Worm (Caenorhabditis elegans): ENCODE results near the gene C02G6.3.

The C02G6.3 gene

ce11 chrV:5880064-5880463 lies at the start of gene C02G6.3:
C02G6.3 (plus strand) TSS chrV:5880364.
- TF ChIP-seq ztf-16 (tag; optimal IDR thresholded peaks at IDR 0.05) (no peak), hlh-30 (tag; optimal IDR thresholded peaks at IDR 0.05; ENCODE audit: insufficient read depth) (no peak), ttx-3 (tag; optimal IDR thresholded peaks at IDR 0.05) (no peak), lim-6 (tag; optimal IDR thresholded peaks at IDR 0.05) (no peak), hlh-6 (tag; optimal IDR thresholded peaks at IDR 0.05) (no peak), ceh-18 (tag; optimal IDR thresholded peaks at IDR 0.05) (no peak), ceh-22 (tag; optimal IDR thresholded peaks at IDR 0.05) (no peak), elt-4 (tag; optimal IDR thresholded peaks at IDR 0.05) (no peak), C38D4.7 (GFP tag; optimal IDR thresholded peaks at IDR 0.05) (no peak), ceh-9 (tag; optimal IDR thresholded peaks at IDR 0.05) (no peak), unc-86 (tag; optimal IDR thresholded peaks at IDR 0.05) (no peak), F13H6.1 (tag; optimal IDR thresholded peaks at IDR 0.05) (no peak), eyg-1 (tag; optimal IDR thresholded peaks at IDR 0.05) (no peak), mec-3 (tag; optimal IDR thresholded peaks at IDR 0.05; ENCODE audit: borderline replicate concordance) (no peak), sox-2 (GFP tag; IDR thresholded peaks at IDR 0.05) (no peak), hlh-13 (GFP tag; optimal IDR thresholded peaks at IDR 0.05) (no peak), ceh-34 (tag; optimal IDR thresholded peaks at IDR 0.05) (no peak), nhr-11 (tag; optimal IDR thresholded peaks at IDR 0.05) (no peak), pros-1 (tag; optimal IDR thresholded peaks at IDR 0.05) (no peak), nfya-1 (tag; optimal IDR thresholded peaks at IDR 0.05) (no peak)

DNA sequence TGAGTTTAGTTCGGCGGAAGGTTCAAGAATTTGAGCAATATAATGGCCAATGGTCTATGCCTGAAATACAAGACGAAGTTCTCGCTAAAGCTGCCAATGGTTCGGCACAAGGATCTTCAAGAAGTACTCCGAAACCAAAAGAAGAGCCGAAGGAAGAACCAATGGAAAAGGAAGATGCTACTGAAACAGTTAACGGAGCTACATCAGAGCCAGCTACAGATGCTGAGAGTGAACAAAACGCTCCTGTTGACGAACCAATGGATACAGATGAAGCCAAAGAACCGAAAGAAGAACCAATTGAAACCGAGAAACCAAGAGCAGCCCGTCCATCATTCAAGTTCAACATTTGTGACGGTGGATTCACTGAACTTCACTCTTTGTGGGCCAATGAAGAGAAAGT lies 48.9 kb upstream of the C02G6.3 start:
- TF ChIP-seq ceh-31 (tag; optimal IDR thresholded peaks at IDR 0.05), result no peak
- TF ChIP-seq nfya-1 (tag; optimal IDR thresholded peaks at IDR 0.05), result no peak
- no peak for TF ChIP-seq syd-9 (tag; optimal IDR thresholded peaks at IDR 0.05)
- no peak for TF ChIP-seq odd-2 (tag; optimal IDR thresholded peaks at IDR 0.05)

- TF ChIP-seq K02D7.2 (tag; optimal IDR thresholded peaks at IDR 0.05) (no peak), ama-1 (optimal IDR thresholded peaks at IDR 0.05) (peak; percentile 51)
Measured at ce11 chrV:5832799-5833198, 47.4 kb upstream of the C02G6.3 start.

DNA sequence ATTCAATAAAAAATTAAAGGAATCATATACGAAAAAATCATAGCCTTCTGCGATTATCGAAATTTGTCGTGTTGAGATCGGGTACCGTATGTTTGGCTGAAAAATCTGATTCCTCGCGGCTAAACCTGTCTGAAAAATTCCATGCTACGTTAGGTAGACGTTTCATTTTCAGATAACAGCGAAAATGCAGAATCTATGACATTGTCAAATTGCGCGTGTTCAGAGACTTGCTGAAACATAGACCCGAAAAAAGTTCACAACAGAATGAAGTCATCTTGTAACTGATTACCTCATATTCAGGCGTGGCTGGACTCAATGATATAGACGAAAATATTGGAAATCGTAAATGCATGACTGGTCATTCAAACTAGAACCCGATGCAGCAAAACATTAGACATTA lies 46.6 kb upstream of the C02G6.3 start, which contains the start of gene srh-76:
TSS of gene srh-76 (plus strand) at position 301 of the 400 bp plus-strand sequence.
- TF ChIP-seq ceh-45 (GFP tag; IDR thresholded peaks at IDR 0.05) (no peak), pag-3 (tag; optimal IDR thresholded peaks at IDR 0.05; ENCODE audit: borderline replicate concordance) (no peak), mec-3 (tag; optimal IDR thresholded peaks at IDR 0.05; ENCODE audit: borderline replicate concordance) (no peak), elt-4 (tag; optimal IDR thresholded peaks at IDR 0.05) (no peak), C08G9.2 (tag; optimal IDR thresholded peaks at IDR 0.05) (no peak), gmeb-2 (tag; optimal IDR thresholded peaks at IDR 0.05) (no peak), odd-2 (tag; optimal IDR thresholded peaks at IDR 0.05) (no peak), C38D4.7 (GFP tag; optimal IDR thresholded peaks at IDR 0.05) (no peak), fax-1 (tag; optimal IDR thresholded peaks at IDR 0.05) (no peak), ceh-6 (GFP tag; optimal IDR thresholded peaks at IDR 0.05) (no peak), rnt-1 (tag; optimal IDR thresholded peaks at IDR 0.05) (no peak), unc-3 (GFP tag; conservative IDR thresholded peaks at IDR 0.05) (no peak), unc-3 (tag; optimal IDR thresholded peaks at IDR 0.05) (no peak), hlh-6 (tag; optimal IDR thresholded peaks at IDR 0.05) (no peak), pros-1 (tag; optimal IDR thresholded peaks at IDR 0.05) (no peak), Y22D7AL.16 (tag; optimal IDR thresholded peaks at IDR 0.05) (no peak), ahr-1 (tag; optimal IDR thresholded peaks at IDR 0.05) (no peak)

DNA sequence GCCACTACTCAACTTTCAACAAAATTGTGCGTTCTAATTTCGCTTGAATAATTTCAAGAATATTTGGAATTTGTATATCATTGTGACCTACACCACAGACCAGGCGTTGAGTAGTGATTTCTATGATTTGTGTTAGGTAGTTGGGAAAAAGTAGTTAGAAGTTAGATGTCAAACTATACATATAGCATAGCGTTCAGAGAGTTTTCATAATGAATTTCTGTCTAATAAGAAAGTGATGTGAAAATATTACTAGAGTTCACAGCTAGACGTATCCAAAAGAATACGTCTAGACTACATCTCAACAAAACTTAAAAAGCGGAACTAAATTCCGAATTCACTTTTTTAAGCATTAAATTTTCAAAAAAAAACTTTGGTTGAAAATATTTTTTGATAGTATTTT lies 44.8 kb upstream of the C02G6.3 start:
- TF ChIP-seq rnt-1 (tag; optimal IDR thresholded peaks at IDR 0.05) (no peak), zip-5 (tag; optimal IDR thresholded peaks at IDR 0.05) (no peak), ceh-14 (tag; optimal IDR thresholded peaks at IDR 0.05) (no peak), ets-4 (tag; optimal IDR thresholded peaks at IDR 0.05) (no peak), ceh-34 (tag; optimal IDR thresholded peaks at IDR 0.05) (no peak), nhr-11 (tag; optimal IDR thresholded peaks at IDR 0.05) (no peak), pax-1 (tag; optimal IDR thresholded peaks at IDR 0.05) (no peak), ceh-22 (tag; optimal IDR thresholded peaks at IDR 0.05) (no peak), elt-4 (tag; optimal IDR thresholded peaks at IDR 0.05) (no peak), ttx-3 (tag; optimal IDR thresholded peaks at IDR 0.05) (no peak), nfya-1 (tag; optimal IDR thresholded peaks at IDR 0.05) (no peak), tbx-2 (tag; optimal IDR thresholded peaks at IDR 0.05) (no peak), che-1 (tag; optimal IDR thresholded peaks at IDR 0.05) (no peak), hlh-15 (tag; optimal IDR thresholded peaks at IDR 0.05) (no peak), C38D4.7 (GFP tag; optimal IDR thresholded peaks at IDR 0.05) (no peak), unc-86 (tag; optimal IDR thresholded peaks at IDR 0.05) (no peak), T23F11.4 (GFP tag; optimal IDR thresholded peaks at IDR 0.05) (no peak)

Measured in whole organism, late embryonic.